Worm (Caenorhabditis elegans) whole organism, L3 larva: ENCODE data around the gene duxl-1.

ENCODE experiments used
- ZK546.5 ChIP-seq: sonication (generic microtip); optimal IDR thresholded peaks from 2 replicates; lab custom pipeline; 2017; ENCODE audit warnings: missing biosample characterization, missing genetic modification characterization
- aly-2 ChIP-seq: fragments of 150-350 bp; optimal IDR thresholded peaks from 2 replicates; lab custom pipeline; 2014; ENCODE audit warnings: missing biosample characterization, missing genetic modification characterization
- ama-1 ChIP-seq: fragments of 150-350 bp; optimal IDR thresholded peaks from 2 replicates; lab custom pipeline; 2018
- ceh-9 ChIP-seq: sonication (generic microtip); optimal IDR thresholded peaks from 2 replicates; lab custom pipeline; 2018; ENCODE audit warnings: missing biosample characterization, missing genetic modification characterization
- elt-3 ChIP-seq, 3 experiments: fragments of 150-350 bp in 1 of 3; sonication (generic microtip) in 2 of 3; optimal IDR thresholded peaks; 2 replicates in 2 of 3; 4 replicates in 1 of 3; lab custom pipeline; 2014 to 2017; ENCODE audit warnings: missing biosample characterization in 3 of 3, missing genetic modification characterization in 3 of 3
- mdl-1 ChIP-seq: fragments of 150-350 bp; optimal IDR thresholded peaks from 2 replicates; lab custom pipeline; 2014; ENCODE audit warnings: missing biosample characterization, missing genetic modification characterization
- nhr-28 ChIP-seq: fragments of 150-350 bp; optimal IDR thresholded peaks from 2 replicates; lab custom pipeline; 2014; ENCODE audit warnings: missing biosample characterization, missing genetic modification characterization
- nhr-76 ChIP-seq: fragments of 150-350 bp; sonication (generic microtip); optimal IDR thresholded peaks from 5 replicates; lab custom pipeline; 2014; ENCODE audit warnings: missing biosample characterization, missing genetic modification characterization

- TF ChIP-seq mdl-1 (tag; lab: Kevin White, UChicago), result no peak
- no peak for TF ChIP-seq ama-1 (lab: Kevin White, UChicago)
- no peak for TF ChIP-seq elt-3 (tag; optimal IDR thresholded peaks at IDR 0.05; lab: Kevin White, UChicago)
- no peak for TF ChIP-seq aly-2 (tag; lab: Kevin White, UChicago)
- TF ChIP-seq ceh-9 (tag; lab: Kevin White, UChicago), result no peak
- no peak for TF ChIP-seq nhr-76 (tag; lab: Kevin White, UChicago)
- TF ChIP-seq ZK546.5 (tag; lab: Kevin White, UChicago), result no peak
- no peak for TF ChIP-seq nhr-28 (tag; lab: Kevin White, UChicago)
Observed at ce11 chrII:1618948-1619347, 44.6 kb upstream of the duxl-1 start, which contains the start of gene fbxa-166.
